Fruit fly (Drosophila melanogaster) whole organism, embryonic: ENCODE data around the gene CG7362.

ENCODE experiments used
- Atf6 ChIP-seq: fragments of 200-800 bp; sonication (Bioruptor generic); IDR thresholded peaks from 2 replicates; pipeline ENCODE4 v1.3.6; 2022; ENCODE audit warnings: missing biosample characterization, missing genetic modification characterization
- CG11085 ChIP-seq: fragments of 200-800 bp; sonication (Bioruptor generic); IDR thresholded peaks from 2 replicates; pipeline ENCODE4 v1.3.6; 2022; ENCODE audit warnings: missing biosample characterization, missing genetic modification characterization
- CG11247 ChIP-seq: fragments of 200-800 bp; sonication (Bioruptor generic); IDR thresholded peaks from 2 replicates; pipeline ENCODE4 v1.3.6; 2022; ENCODE audit warnings: missing biosample characterization, missing genetic modification characterization
- CG14965 ChIP-seq: fragments of 200-800 bp; sonication (Bioruptor generic); optimal IDR thresholded peaks from 2 replicates; lab custom pipeline; 2016; ENCODE audit warnings: missing biosample characterization, missing genetic modification characterization, borderline replicate concordance
- CG15269 ChIP-seq: fragments of 200-800 bp; sonication (Bioruptor generic); optimal IDR thresholded peaks from 2 replicates; lab custom pipeline; 2018; ENCODE audit warnings: missing biosample characterization, mild to moderate bottlenecking, missing genetic modification characterization, moderate library complexity
- CG17186 ChIP-seq: fragments of 200-800 bp; sonication (Bioruptor generic); optimal IDR thresholded peaks from 3 replicates; lab custom pipeline; 2017; ENCODE audit warnings: missing biosample characterization, missing genetic modification reagents, missing genetic modification characterization
- CG17359 ChIP-seq: fragments of 200-800 bp; sonication (Bioruptor generic); optimal IDR thresholded peaks from 3 replicates; lab custom pipeline; 2018; ENCODE audit warnings: missing biosample characterization, mild to moderate bottlenecking, missing genetic modification characterization, moderate library complexity
- CG17802 ChIP-seq: fragments of 200-800 bp; sonication (Bioruptor generic); optimal IDR thresholded peaks from 2 replicates; lab custom pipeline; 2018; ENCODE audit warnings: missing biosample characterization, mild to moderate bottlenecking, missing genetic modification characterization, moderate library complexity
- CG30020 ChIP-seq: fragments of 200-800 bp; optimal IDR thresholded peaks from 2 replicates; lab custom pipeline; 2019; ENCODE audit warnings: missing biosample characterization, mild to moderate bottlenecking, missing genetic modification characterization, moderate library complexity
- CG3838 ChIP-seq: fragments of 200-800 bp; sonication (Bioruptor generic); optimal IDR thresholded peaks from 3 replicates; lab custom pipeline; 2016; ENCODE audit warnings: missing biosample characterization, missing genetic modification characterization
- CG42726 ChIP-seq: fragments of 200-800 bp; sonication (Bioruptor generic); IDR thresholded peaks from 2 replicates; pipeline ENCODE4 v1.3.6; 2022; ENCODE audit warnings: missing biosample characterization, missing genetic modification characterization; ENCODE audit not compliant: partially characterized antibody
- CG6272 ChIP-seq: fragments of 200-800 bp; sonication (Bioruptor generic); IDR thresholded peaks from 2 replicates; pipeline ENCODE4 v1.3.6; 2022; ENCODE audit warnings: missing biosample characterization, missing genetic modification characterization
- CG6689 ChIP-seq: fragments of 200-800 bp; sonication (Bioruptor generic); IDR thresholded peaks from 2 replicates; pipeline ENCODE4 v1.3.6; 2022; ENCODE audit warnings: missing biosample characterization, missing genetic modification characterization
- CG8089 ChIP-seq: fragments of 200-800 bp; sonication (Bioruptor generic); optimal IDR thresholded peaks from 3 replicates; lab custom pipeline; 2016; ENCODE audit warnings: missing biosample characterization, missing genetic modification characterization
- CG9876 ChIP-seq: fragments of 200-800 bp; sonication (Bioruptor generic); optimal IDR thresholded peaks from 2 replicates; lab custom pipeline; 2016; ENCODE audit warnings: missing biosample characterization, missing genetic modification characterization
- Camta ChIP-seq: fragments of 200-800 bp; sonication (Bioruptor generic); optimal IDR thresholded peaks from 2 replicates; lab custom pipeline; 2016; ENCODE audit warnings: missing biosample characterization, missing genetic modification characterization
- Chrac-16 ChIP-seq: fragments of 200-800 bp; sonication (Bioruptor generic); optimal IDR thresholded peaks from 3 replicates; lab custom pipeline; 2016; ENCODE audit warnings: missing biosample characterization, missing genetic modification characterization
- CrebB ChIP-seq: fragments of 200-800 bp; sonication (Bioruptor generic); optimal IDR thresholded peaks from 3 replicates; lab custom pipeline; 2018; ENCODE audit warnings: missing biosample characterization, mild to moderate bottlenecking, missing genetic modification characterization
- Doc3 ChIP-seq: fragments of 200-800 bp; sonication (Bioruptor generic); IDR thresholded peaks from 3 replicates; pipeline ENCODE4 v1.3.6; 2022; ENCODE audit warnings: missing biosample characterization, missing genetic modification characterization; ENCODE audit not compliant: partially characterized antibody
- Dp ChIP-seq: fragments of 200-800 bp; sonication (Bioruptor generic); optimal IDR thresholded peaks from 2 replicates; lab custom pipeline; 2018; ENCODE audit warnings: missing biosample characterization, mild to moderate bottlenecking, missing genetic modification characterization, moderate library complexity
- Eip74EF ChIP-seq, 2 experiments: fragments of 200-800 bp in 1 of 2; fragments of >200 bp in 1 of 2; sonication (Bioruptor generic) in 1 of 2; optimal IDR thresholded peaks; 2 replicates each; lab custom pipeline; 2017 to 2019; ENCODE audit warnings: missing biosample characterization in 2 of 2, missing genetic modification characterization in 2 of 2, mild to moderate bottlenecking in 1 of 2, moderate library complexity in 1 of 2
- Gsc ChIP-seq: fragments of 200-800 bp; sonication (Bioruptor generic); IDR thresholded peaks from 2 replicates; pipeline ENCODE4 v1.3.6; 2022; ENCODE audit warnings: missing biosample characterization, missing genetic modification characterization
- Mes4 ChIP-seq: fragments of 200-800 bp; sonication (Bioruptor generic); optimal IDR thresholded peaks from 2 replicates; lab custom pipeline; 2016; ENCODE audit warnings: missing biosample characterization, missing genetic modification characterization
- Oaz ChIP-seq: fragments of 200-800 bp; sonication (Bioruptor generic); IDR thresholded peaks from 2 replicates; pipeline ENCODE4 v1.3.6; 2022; ENCODE audit warnings: missing biosample characterization, missing genetic modification characterization
- Oli ChIP-seq: fragments of 200-800 bp; sonication (Bioruptor generic); optimal IDR thresholded peaks from 2 replicates; lab custom pipeline; 2018; ENCODE audit warnings: missing biosample characterization, mild to moderate bottlenecking, missing genetic modification characterization, moderate library complexity
- Rx ChIP-seq: fragments of 200-800 bp; sonication (Bioruptor generic); IDR thresholded peaks from 2 replicates; pipeline ENCODE4 v1.3.6; 2022; ENCODE audit warnings: missing biosample characterization, missing genetic modification characterization
- Scr ChIP-seq: fragments of 200-800 bp; sonication (Bioruptor generic); IDR thresholded peaks from 2 replicates; pipeline ENCODE4 v1.3.6; 2022; ENCODE audit warnings: missing biosample characterization, missing genetic modification characterization; ENCODE audit not compliant: partially characterized antibody
- Taf1 ChIP-seq: fragments of 200-800 bp; sonication (Bioruptor generic); IDR thresholded peaks from 2 replicates; pipeline ENCODE4 v1.3.6; 2022; ENCODE audit warnings: missing biosample characterization, missing genetic modification characterization
- Usf ChIP-seq: fragments of 200-800 bp; sonication (Bioruptor generic); optimal IDR thresholded peaks from 2 replicates; lab custom pipeline; 2017; ENCODE audit warnings: missing genotype, missing biosample characterization, missing genetic modification characterization
- ara ChIP-seq: fragments of 200-800 bp; sonication (Bioruptor generic); IDR thresholded peaks from 2 replicates; pipeline ENCODE4 v1.3.6; 2022; ENCODE audit warnings: missing biosample characterization, missing genetic modification characterization
- br ChIP-seq: fragments of >200 bp; optimal IDR thresholded peaks from 2 replicates; lab custom pipeline; 2017
- ci ChIP-seq: fragments of 200-800 bp; sonication (Bioruptor generic); IDR thresholded peaks from 3 replicates; pipeline ENCODE4 v1.3.6; 2022; ENCODE audit warnings: missing biosample characterization, missing genetic modification characterization
- crp ChIP-seq, 2 experiments: fragments of 200-800 bp; sonication (Bioruptor generic); optimal IDR thresholded peaks; 2 replicates in 1 of 2; 3 replicates in 1 of 2; lab custom pipeline; 2017; ENCODE audit warnings: missing biosample characterization in 2 of 2, missing genetic modification characterization in 2 of 2, mild to moderate bottlenecking in 1 of 2, moderate library complexity in 1 of 2
- dimm ChIP-seq: fragments of 200-800 bp; sonication (Bioruptor generic); IDR thresholded peaks from 2 replicates; pipeline ENCODE4 v1.3.6; 2022; ENCODE audit warnings: missing biosample characterization, missing genetic modification characterization
- dpn ChIP-seq, 2 experiments: fragments of 200-800 bp; sonication (Bioruptor generic); optimal IDR thresholded peaks; 3 replicates each; lab custom pipeline; 2016; ENCODE audit warnings: missing biosample characterization in 2 of 2, missing genetic modification characterization in 2 of 2
- esg ChIP-seq: fragments of 200-800 bp; sonication (Bioruptor generic); conservative IDR thresholded peaks from 2 replicates; pipeline ENCODE4 v1.3.6; 2022; ENCODE audit warnings: missing biosample characterization, missing genetic modification characterization
- fd102C ChIP-seq: fragments of 200-800 bp; sonication (Bioruptor generic); optimal IDR thresholded peaks from 2 replicates; lab custom pipeline; 2018; ENCODE audit warnings: missing biosample characterization, mild to moderate bottlenecking, missing genetic modification characterization, moderate library complexity
- grn ChIP-seq: fragments of 200-800 bp; sonication (Bioruptor generic); optimal IDR thresholded peaks from 3 replicates; lab custom pipeline; 2017; ENCODE audit warnings: missing biosample characterization, missing genetic modification characterization
- jing ChIP-seq: fragments of 200-800 bp; sonication (Bioruptor generic); optimal IDR thresholded peaks from 2 replicates; lab custom pipeline; 2018; ENCODE audit warnings: missing biosample characterization, mild to moderate bottlenecking, missing genetic modification characterization
- lov ChIP-seq, 2 experiments: fragments of 200-800 bp in 1 of 2; fragments of >200 bp in 1 of 2; sonication (Bioruptor generic) in 1 of 2; IDR thresholded peaks in 1 of 2; optimal IDR thresholded peaks in 1 of 2; 2 replicates in 1 of 2; 3 replicates in 1 of 2; pipeline versions ENCODE4 v1.3.6 to Lab custom; 2017 to 2022; ENCODE audit warnings: missing biosample characterization in 1 of 2, missing genetic modification characterization in 1 of 2
- luna ChIP-seq: fragments of 200-800 bp; sonication (Bioruptor generic); optimal IDR thresholded peaks from 2 replicates; lab custom pipeline; 2016; ENCODE audit warnings: missing biosample characterization, missing genetic modification characterization
- maf-S ChIP-seq: fragments of 200-800 bp; sonication (Bioruptor generic); optimal IDR thresholded peaks from 2 replicates; lab custom pipeline; 2016; ENCODE audit warnings: missing biosample characterization, missing genetic modification characterization
- nau ChIP-seq: fragments of 200-800 bp; sonication (Bioruptor generic); optimal IDR thresholded peaks from 3 replicates; lab custom pipeline; 2017; ENCODE audit warnings: missing biosample characterization, mild to moderate bottlenecking, missing genetic modification characterization, missing genetic modification reagents
- nom ChIP-seq: fragments of 200-800 bp; sonication (Bioruptor generic); optimal IDR thresholded peaks from 2 replicates; lab custom pipeline; 2017; ENCODE audit warnings: missing biosample characterization, missing genetic modification characterization, mild to moderate bottlenecking, moderate library complexity, missing genetic modification reagents
- pum ChIP-seq: fragments of 200-800 bp; sonication (Bioruptor generic); optimal IDR thresholded peaks from 2 replicates; lab custom pipeline; 2016; ENCODE audit warnings: missing biosample characterization, missing genetic modification characterization
- schlank ChIP-seq: fragments of 200-800 bp; sonication (Bioruptor generic); optimal IDR thresholded peaks from 2 replicates; lab custom pipeline; 2018; ENCODE audit warnings: missing biosample characterization, mild to moderate bottlenecking, missing genetic modification characterization
- seq ChIP-seq: fragments of 200-800 bp; sonication (Bioruptor generic); IDR thresholded peaks from 2 replicates; pipeline ENCODE4 v1.3.6; 2022; ENCODE audit warnings: missing biosample characterization, missing genetic modification characterization
- sna ChIP-seq: fragments of 200-800 bp; sonication (Bioruptor generic); IDR thresholded peaks from 2 replicates; pipeline ENCODE4 v1.3.6; 2022; ENCODE audit warnings: missing biosample characterization, missing genetic modification characterization; ENCODE audit not compliant: partially characterized antibody
- tap ChIP-seq: fragments of 200-800 bp; optimal IDR thresholded peaks from 3 replicates; lab custom pipeline; 2019; ENCODE audit warnings: missing biosample characterization, mild to moderate bottlenecking, missing genetic modification characterization, moderate library complexity
- unpg ChIP-seq: fragments of 200-800 bp; sonication (Bioruptor generic); optimal IDR thresholded peaks from 3 replicates; lab custom pipeline; 2018; ENCODE audit warnings: missing biosample characterization, mild to moderate bottlenecking, missing genetic modification characterization, moderate library complexity
- zfh1 ChIP-seq: fragments of 200-800 bp; sonication (Bioruptor generic); IDR thresholded peaks from 3 replicates; pipeline ENCODE4 v1.3.6; 2022; ENCODE audit warnings: missing biosample characterization, missing genetic modification characterization

The CG7362 gene

dm6 chr3R:14742928-14743327, 11.3 kb downstream of the CG7362 start (continued):
- no peak for TF ChIP-seq Oaz
- TF ChIP-seq Gsc (GFP tag; lab: Robert Waterston, UW) = no peak
- no peak for TF ChIP-seq CrebB
- TF ChIP-seq seq (GFP tag; lab: Robert Waterston, UW) = 0 out of 2 replicates have a peak, but pooled peaks have one; percentile 11
- TF ChIP-seq Usf (GFP tag; lab: Kevin White, UChicago) = no peak
- no peak for TF ChIP-seq grn (GFP tag; lab: Kevin White, UChicago)
- TF ChIP-seq unpg = peak; percentile 66
- TF ChIP-seq schlank (tag; lab: Kevin White, UChicago) = no peak
- no peak for TF ChIP-seq Scr (GFP tag; lab: Robert Waterston, UW)
- TF ChIP-seq maf-S (GFP tag; lab: Kevin White, UChicago) = no peak
- TF ChIP-seq CG9876 (GFP tag; lab: Kevin White, UChicago) = no peak
- TF ChIP-seq CG17186 (GFP tag; lab: Kevin White, UChicago) = no peak
- no peak for TF ChIP-seq Atf6 (GFP tag; lab: Robert Waterston, UW)
- TF ChIP-seq Doc3 (GFP tag; lab: Robert Waterston, UW) = no peak
- no peak for TF ChIP-seq fd102C (GFP tag; lab: Kevin White, UChicago)
- no peak; the same call in 1 of the 2 replicates for TF ChIP-seq dimm (GFP tag; lab: Robert Waterston, UW)
- TF ChIP-seq dpn (GFP tag; optimal IDR thresholded peaks at IDR 0.05; lab: Kevin White, UChicago) = peak; percentile 38 to 46
- no peak for TF ChIP-seq luna (GFP tag; lab: Kevin White, UChicago)
- peak; percentile 31 for TF ChIP-seq Chrac-16 (GFP tag; lab: Kevin White, UChicago)
- no peak for TF ChIP-seq CG11085 (GFP tag; lab: Robert Waterston, UW)
- peak; percentile 55 for TF ChIP-seq CG17359 (tag; lab: Kevin White, UChicago)
- TF ChIP-seq CG14965 (GFP tag; lab: Kevin White, UChicago) = no peak
- TF ChIP-seq pum (GFP tag; lab: Kevin White, UChicago) = no peak
- TF ChIP-seq esg = peak; percentile 63

dm6 chr3R:14742064-14742463, 12.2 kb downstream of the CG7362 start:
- TF ChIP-seq lov (optimal IDR thresholded peaks at IDR 0.05; lab: Kevin White, UChicago) (no peak), lov (GFP tag; IDR thresholded peaks at IDR 0.05; lab: Robert Waterston, UW) (no peak), Eip74EF (GFP tag; optimal IDR thresholded peaks at IDR 0.05; lab: Kevin White, UChicago) (no peak), CG3838 (no peak), ci (0 out of 3 replicates have a peak, but pooled peaks have one; percentile 27), Camta (GFP tag; lab: Kevin White, UChicago) (no peak), CG17802 (tag; lab: Kevin White, UChicago) (no peak), CG30020 (no peak), sna (GFP tag; lab: Robert Waterston, UW) (no peak), CG11247 (GFP tag; lab: Robert Waterston, UW) (no peak), ara (0 out of 2 replicates have a peak, but pooled peaks have one; percentile 24), Rx (no peak), CG42726 (no peak), Taf1 (GFP tag; lab: Robert Waterston, UW) (no peak), CG6689 (GFP tag; lab: Robert Waterston, UW) (no peak), tap (no peak), zfh1 (GFP tag; lab: Robert Waterston, UW) (no peak), Mes4 (GFP tag; lab: Kevin White, UChicago) (no peak), crp (GFP tag; optimal IDR thresholded peaks at IDR 0.05; lab: Kevin White, UChicago) (no peak), br (no peak), CG15269 (tag; lab: Kevin White, UChicago) (no peak), nau (GFP tag; lab: Kevin White, UChicago) (no peak), nom (GFP tag; lab: Kevin White, UChicago) (peak; percentile 32), CG8089 (no peak), CG6272 (no peak), Dp (GFP tag; lab: Kevin White, UChicago) (no peak), Oli (no peak), jing (GFP tag; lab: Kevin White, UChicago) (no peak)
